Fruit fly (Drosophila melanogaster): Measurements from ENCODE around the gene bigmax.
A peak's percentile ranks its signal among the peaks of the same experiment; 100 is the strongest.

The bigmax gene

DNA sequence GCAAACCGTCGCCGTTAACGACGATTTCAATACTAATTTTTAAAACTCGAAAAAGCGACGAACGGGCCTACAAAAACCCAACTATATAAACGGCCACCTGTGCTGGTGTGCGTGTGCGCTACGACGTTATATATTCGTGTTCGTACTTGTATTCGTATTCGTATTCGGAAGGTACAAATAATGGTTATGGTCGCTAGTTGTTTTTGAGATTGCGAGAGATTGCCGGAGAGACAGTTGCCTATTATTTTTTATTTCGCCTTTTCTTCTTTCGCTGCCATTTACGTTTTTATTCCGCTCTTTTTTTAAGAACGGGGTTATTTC, 6.6 kb downstream of the bigmax start (continued):
- TF ChIP-seq ara (GFP tag; IDR thresholded peaks at IDR 0.05) (no peak), emc (GFP tag; optimal IDR thresholded peaks at IDR 0.05) (no peak), gfzf (GFP tag; optimal IDR thresholded peaks at IDR 0.05) (peak; percentile 38), psq (GFP tag; optimal IDR thresholded peaks at IDR 0.05) (no peak), CG10366 (GFP tag; IDR thresholded peaks at IDR 0.05) (no peak), CG10462 (GFP tag; optimal IDR thresholded peaks at IDR 0.05) (no peak), phol (tag; optimal IDR thresholded peaks at IDR 0.05) (no peak), Usf (GFP tag; optimal IDR thresholded peaks at IDR 0.05) (no peak), sima (GFP tag; optimal IDR thresholded peaks at IDR 0.05) (no peak), CG30403 (GFP tag; optimal IDR thresholded peaks at IDR 0.05) (no peak), tll (GFP tag; optimal IDR thresholded peaks at IDR 0.05) (no peak), Hr39 (optimal IDR thresholded peaks at IDR 0.05) (no peak), grau (tag; optimal IDR thresholded peaks at IDR 0.05) (no peak), sob (GFP tag; IDR thresholded peaks at IDR 0.05) (no peak), sens (GFP tag) (no peak), Rx (GFP tag; IDR thresholded peaks at IDR 0.05) (no peak), CG8089 (GFP tag; optimal IDR thresholded peaks at IDR 0.05) (no peak), Vsx1 (GFP tag; optimal IDR thresholded peaks at IDR 0.05) (no peak), unpg (GFP tag; optimal IDR thresholded peaks at IDR 0.05) (no peak), pb (GFP tag; optimal IDR thresholded peaks at IDR 0.05) (no peak), cas (GFP tag; IDR thresholded peaks at IDR 0.05) (no peak), BtbVII (GFP tag; optimal IDR thresholded peaks at IDR 0.05) (no peak), CG6254 (GFP tag; optimal IDR thresholded peaks at IDR 0.05) (no peak), CG11504 (tag; optimal IDR thresholded peaks at IDR 0.05) (no peak), CG3847 (GFP tag; IDR thresholded peaks at IDR 0.05) (no peak), CG13424 (tag; optimal IDR thresholded peaks at IDR 0.05) (no peak), pros (GFP tag; optimal IDR thresholded peaks at IDR 0.05) (no peak), CG9797 (GFP tag; optimal IDR thresholded peaks at IDR 0.05) (peak; percentile 33), Hmr (GFP tag; optimal IDR thresholded peaks at IDR 0.05) (no peak), CG17612 (GFP tag; IDR thresholded peaks at IDR 0.05) (no peak), Deaf1 (tag; optimal IDR thresholded peaks at IDR 0.05) (peak; percentile 84), Fer3 (tag; optimal IDR thresholded peaks at IDR 0.05) (no peak), BEAF-32 (GFP tag; optimal IDR thresholded peaks at IDR 0.05) (peak; percentile 17), GATAe (GFP tag; conservative IDR thresholded peaks at IDR 0.05) (no peak), grn (GFP tag; optimal IDR thresholded peaks at IDR 0.05) (peak; percentile 26), HmgD (GFP tag; optimal IDR thresholded peaks at IDR 0.05) (no peak), CG14441 (GFP tag; IDR thresholded peaks at IDR 0.05) (no peak), Ssrp (tag; optimal IDR thresholded peaks at IDR 0.05) (no peak), fd3F (GFP tag; optimal IDR thresholded peaks at IDR 0.05) (no peak), Stat92E (GFP tag; optimal IDR thresholded peaks at IDR 0.05) (no peak), seq (GFP tag; IDR thresholded peaks at IDR 0.05) (no peak), disco-r (GFP tag; optimal IDR thresholded peaks at IDR 0.05) (no peak), cg (GFP tag; optimal IDR thresholded peaks at IDR 0.05) (peak; percentile 37), CG3281 (GFP tag; optimal IDR thresholded peaks at IDR 0.05) (no peak), slou (GFP tag; optimal IDR thresholded peaks at IDR 0.05) (no peak), nerfin-1 (tag; optimal IDR thresholded peaks at IDR 0.05) (no peak), Sin3A (optimal IDR thresholded peaks at IDR 0.05) (no peak), Tbp (GFP tag; optimal IDR thresholded peaks at IDR 0.05) (no peak), Sry-δ (GFP tag; optimal IDR thresholded peaks at IDR 0.05) (no peak), dmrt99B (tag; optimal IDR thresholded peaks at IDR 0.05) (no peak), CG3407 (GFP tag; optimal IDR thresholded peaks at IDR 0.05) (no peak), Dbx (GFP tag; IDR thresholded peaks at IDR 0.05) (no peak), Chrac-16 (GFP tag; optimal IDR thresholded peaks at IDR 0.05) (no peak)

All from whole organism, embryonic.